Fruit fly (Drosophila melanogaster) whole organism, pupa: Measurements from ENCODE around the gene CG9733.

Experiments
- CG10348 ChIP-seq: fragments of 200-800 bp; sonication (Bioruptor generic); IDR thresholded peaks from 2 replicates; pipeline ENCODE4 v1.3.6; 2022; ENCODE audit warnings: missing biosample characterization, missing genetic modification characterization
- CG12605 ChIP-seq: fragments of 200-800 bp; sonication (Bioruptor generic); IDR thresholded peaks from 2 replicates; pipeline ENCODE4 v1.3.6; 2022; ENCODE audit warnings: missing biosample characterization, missing genetic modification characterization
- CG13204 ChIP-seq: fragments of 200-800 bp; sonication (Bioruptor generic); optimal IDR thresholded peaks from 2 replicates; lab custom pipeline; 2018; ENCODE audit warnings: missing biosample characterization, mild to moderate bottlenecking, missing genetic modification characterization, moderate library complexity
- CG14655 ChIP-seq: fragments of 200-800 bp; sonication (Bioruptor generic); optimal IDR thresholded peaks from 3 replicates; lab custom pipeline; 2017; ENCODE audit warnings: mild to moderate bottlenecking, missing biosample characterization, missing genetic modification reagents, missing genetic modification characterization
- CG15710 ChIP-seq: fragments of 200-800 bp; sonication (Bioruptor generic); optimal IDR thresholded peaks from 2 replicates; lab custom pipeline; 2018; ENCODE audit warnings: missing biosample characterization, mild to moderate bottlenecking, missing genetic modification characterization, moderate library complexity
- CG17806 ChIP-seq: fragments of 200-800 bp; sonication (Bioruptor generic); optimal IDR thresholded peaks from 2 replicates; lab custom pipeline; 2018; ENCODE audit warnings: missing biosample characterization, mild to moderate bottlenecking, missing genetic modification characterization, moderate library complexity
- CG32121 ChIP-seq: fragments of 200-800 bp; sonication (Bioruptor generic); IDR thresholded peaks from 2 replicates; pipeline ENCODE4 v1.3.6; 2022; ENCODE audit warnings: missing biosample characterization, missing genetic modification characterization
- CG34367 ChIP-seq: fragments of 200-800 bp; sonication (Bioruptor generic); optimal IDR thresholded peaks from 2 replicates; lab custom pipeline; 2018; ENCODE audit warnings: missing biosample characterization, mild to moderate bottlenecking, missing genetic modification characterization
- CG4496 ChIP-seq: fragments of 200-800 bp; sonication (Bioruptor generic); IDR thresholded peaks from 3 replicates; pipeline ENCODE4 v1.3.6; 2022; ENCODE audit warnings: missing biosample characterization, missing genetic modification characterization
- CG8159 ChIP-seq: fragments of 200-800 bp; sonication (Bioruptor generic); optimal IDR thresholded peaks from 3 replicates; lab custom pipeline; 2018; ENCODE audit warnings: missing biosample characterization, mild to moderate bottlenecking, missing genetic modification characterization, moderate library complexity
- CG8301 ChIP-seq: fragments of 200-800 bp; sonication (Bioruptor generic); optimal IDR thresholded peaks from 2 replicates; lab custom pipeline; 2018; ENCODE audit warnings: missing biosample characterization, mild to moderate bottlenecking, missing genetic modification characterization
- CG9948 ChIP-seq: fragments of 200-800 bp; sonication (Bioruptor generic); optimal IDR thresholded peaks from 2 replicates; lab custom pipeline; 2018; ENCODE audit warnings: missing biosample characterization, mild to moderate bottlenecking, missing genetic modification characterization, moderate library complexity
- D1 ChIP-seq: fragments of 200-800 bp; sonication (Bioruptor generic); optimal IDR thresholded peaks from 2 replicates; lab custom pipeline; 2018; ENCODE audit warnings: missing biosample characterization, mild to moderate bottlenecking, missing genetic modification characterization, moderate library complexity
- EcR ChIP-seq: fragments of 200-800 bp; sonication (Bioruptor generic); optimal IDR thresholded peaks from 3 replicates; lab custom pipeline; 2019; ENCODE audit warnings: missing biosample characterization, missing genetic modification characterization, mild to moderate bottlenecking, moderate library complexity, missing genetic modification reagents
- Ets98B ChIP-seq: fragments of 200-800 bp; sonication (Bioruptor generic); IDR thresholded peaks from 2 replicates; pipeline ENCODE4 v1.3.6; 2022; ENCODE audit warnings: missing biosample characterization, missing genetic modification characterization
- Pif1A ChIP-seq: fragments of 200-800 bp; sonication (Bioruptor generic); optimal IDR thresholded peaks from 3 replicates; lab custom pipeline; 2016; ENCODE audit warnings: missing biosample characterization, missing genetic modification characterization
- Pif1B ChIP-seq: fragments of 200-800 bp; sonication (Bioruptor generic); optimal IDR thresholded peaks from 3 replicates; lab custom pipeline; 2016; ENCODE audit warnings: missing biosample characterization, missing genetic modification characterization
- Snoo ChIP-seq: fragments of 200-800 bp; sonication (Bioruptor generic); optimal IDR thresholded peaks from 3 replicates; lab custom pipeline; 2017; ENCODE audit warnings: missing biosample characterization, mild to moderate bottlenecking, missing genetic modification characterization, inconsistent platforms
- fd96Ca ChIP-seq: fragments of 200-800 bp; sonication (Bioruptor generic); IDR thresholded peaks from 3 replicates; pipeline ENCODE4 v1.3.6; 2022; ENCODE audit warnings: missing biosample characterization, missing genetic modification characterization
- gl ChIP-seq: fragments of 200-800 bp; sonication (Bioruptor generic); optimal IDR thresholded peaks from 2 replicates; lab custom pipeline; 2018; ENCODE audit warnings: missing biosample characterization, mild to moderate bottlenecking, missing genetic modification characterization
- rn ChIP-seq: fragments of 200-800 bp; sonication (Bioruptor generic); IDR thresholded peaks from 2 replicates; pipeline ENCODE4 v1.3.6; 2022; ENCODE audit warnings: missing biosample characterization, missing genetic modification characterization

The CG9733 gene

DNA sequence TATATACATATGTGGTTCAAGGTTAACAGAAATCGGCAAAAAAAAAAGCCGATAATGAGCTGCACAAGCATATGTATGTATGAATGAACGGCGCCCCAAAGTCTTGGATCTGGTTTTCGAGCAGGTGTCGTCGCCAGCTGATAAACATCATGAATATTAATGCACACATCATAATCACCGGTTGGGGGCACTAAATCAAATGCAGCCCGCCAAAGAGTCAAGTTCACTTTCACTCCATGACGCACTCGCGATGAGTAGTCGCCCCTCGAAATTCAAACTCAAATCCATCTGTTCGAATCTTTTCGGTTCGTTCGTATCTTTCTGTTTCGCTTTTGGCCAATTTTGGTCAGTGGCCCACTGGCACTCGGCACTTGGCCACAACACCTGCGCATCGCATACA is 6.3 kb downstream of the CG9733 start:
- TF ChIP-seq EcR (GFP tag; lab: Kevin White, UChicago) (no peak), CG8301 (no peak), CG4496 (GFP tag; lab: Robert Waterston, UW) (no peak), CG9948 (tag; lab: Kevin White, UChicago) (no peak), CG8159 (no peak), CG32121 (GFP tag; lab: Robert Waterston, UW) (no peak), rn (no peak), CG10348 (GFP tag; lab: Robert Waterston, UW) (no peak)

DNA sequence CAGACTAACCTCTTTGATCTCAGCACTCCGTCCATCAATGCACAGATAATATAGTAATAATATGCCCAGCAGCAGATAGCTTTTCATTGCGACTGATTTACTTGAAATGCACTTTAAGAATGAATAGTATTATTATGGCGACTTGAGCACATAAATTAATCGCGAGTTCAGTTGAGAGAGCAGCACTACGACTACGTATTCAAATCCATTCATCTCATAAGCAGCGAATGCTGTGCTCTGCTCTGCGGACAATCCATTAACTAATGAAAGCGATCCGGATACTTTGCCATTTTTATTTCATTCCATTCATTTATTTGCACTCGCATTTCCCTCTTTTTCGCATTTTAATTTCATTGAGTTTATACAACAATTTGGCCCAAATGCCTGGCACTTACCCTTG is 8.9 kb downstream of the CG9733 start, which contains the start of gene CG43448:
TSS of gene CG43448 (minus strand) at position 101 of the 400 bp plus-strand sequence.
- TF ChIP-seq fd96Ca (GFP tag; lab: Robert Waterston, UW) = no peak
- no peak for TF ChIP-seq Pif1B (GFP tag; lab: Kevin White, UChicago)
- no peak for TF ChIP-seq CG8159
- no peak for TF ChIP-seq CG32121 (GFP tag; lab: Robert Waterston, UW)
- TF ChIP-seq CG14655 (GFP tag; lab: Kevin White, UChicago) = no peak
- no peak for TF ChIP-seq CG9948 (tag; lab: Kevin White, UChicago)
- TF ChIP-seq CG10348 (GFP tag; lab: Robert Waterston, UW) = no peak
- TF ChIP-seq CG8301 = no peak
- no peak for TF ChIP-seq CG17806 (tag; lab: Kevin White, UChicago)
- no peak for TF ChIP-seq CG15710
- no peak for TF ChIP-seq gl (tag; lab: Kevin White, UChicago)
- no peak for TF ChIP-seq Pif1A (GFP tag; lab: Kevin White, UChicago)
- no peak for TF ChIP-seq Snoo (tag; lab: Kevin White, UChicago)
- no peak for TF ChIP-seq D1 (tag; lab: Kevin White, UChicago)
- TF ChIP-seq CG4496 (GFP tag; lab: Robert Waterston, UW) = no peak
- no peak for TF ChIP-seq rn
- no peak for TF ChIP-seq CG34367
- no peak for TF ChIP-seq CG12605 (GFP tag; lab: Robert Waterston, UW)

DNA sequence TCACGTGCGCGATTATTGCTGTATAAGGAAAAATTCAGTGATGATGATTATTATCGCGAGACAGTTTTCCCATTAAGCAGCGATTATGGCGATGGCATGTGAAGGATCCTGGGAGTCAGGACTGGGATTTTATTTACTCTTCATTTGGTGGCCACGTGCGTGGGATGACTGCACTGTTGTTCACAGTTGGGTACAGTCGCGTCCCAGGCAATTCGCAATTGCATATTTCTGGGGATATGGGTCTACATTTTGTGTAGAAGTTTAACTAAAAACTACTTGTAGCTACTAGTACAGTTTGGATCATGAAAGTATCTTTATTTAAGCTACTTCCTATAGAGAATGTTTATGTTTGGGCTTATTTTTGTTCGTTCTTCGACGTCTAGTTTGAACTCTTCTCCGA is 9.5 kb downstream of the CG9733 start:
- no peak for TF ChIP-seq fd96Ca (GFP tag; lab: Robert Waterston, UW)
- no peak for TF ChIP-seq CG32121 (GFP tag; lab: Robert Waterston, UW)
- TF ChIP-seq CG12605 (GFP tag; lab: Robert Waterston, UW) = no peak
- no peak for TF ChIP-seq Pif1A (GFP tag; lab: Kevin White, UChicago)
- no peak for TF ChIP-seq CG10348 (GFP tag; lab: Robert Waterston, UW)
- no peak for TF ChIP-seq Snoo (tag; lab: Kevin White, UChicago)
- no peak for TF ChIP-seq EcR (GFP tag; lab: Kevin White, UChicago)
- TF ChIP-seq CG9948 (tag; lab: Kevin White, UChicago) = no peak
- TF ChIP-seq CG15710 = no peak
- TF ChIP-seq D1 (tag; lab: Kevin White, UChicago) = no peak
- TF ChIP-seq Ets98B = no peak
- no peak for TF ChIP-seq rn
- TF ChIP-seq CG4496 (GFP tag; lab: Robert Waterston, UW) = no peak
- TF ChIP-seq CG34367 = no peak

DNA sequence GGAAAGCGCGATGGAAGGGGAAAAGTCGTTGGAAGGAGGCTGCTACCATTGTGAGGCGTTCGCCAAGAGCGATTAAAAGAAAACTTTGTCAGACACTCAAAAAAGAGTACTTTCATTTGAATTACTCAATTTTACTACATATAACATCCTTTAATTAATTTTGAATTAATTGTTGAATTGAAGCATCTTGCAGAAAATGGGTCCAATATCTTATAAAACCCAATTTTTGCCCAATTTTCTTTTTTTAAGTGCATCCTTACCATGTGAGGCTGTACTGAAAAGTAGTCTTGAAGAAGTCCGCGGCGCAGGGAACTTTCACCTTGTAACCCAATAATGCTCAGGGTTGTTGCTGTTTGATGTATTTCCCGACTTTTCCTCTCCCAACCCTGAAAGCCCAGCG is 11.2 kb downstream of the CG9733 start:
- TF ChIP-seq CG10348 (GFP tag; lab: Robert Waterston, UW) = no peak
- no peak for TF ChIP-seq Pif1B (GFP tag; lab: Kevin White, UChicago)
- TF ChIP-seq CG12605 (GFP tag; lab: Robert Waterston, UW) = no peak
- no peak for TF ChIP-seq CG34367
- TF ChIP-seq rn = no peak
- TF ChIP-seq CG17806 (tag; lab: Kevin White, UChicago) = no peak
- no peak for TF ChIP-seq EcR (GFP tag; lab: Kevin White, UChicago)
- TF ChIP-seq CG9948 (tag; lab: Kevin White, UChicago) = no peak
- TF ChIP-seq Pif1A (GFP tag; lab: Kevin White, UChicago) = no peak
- TF ChIP-seq CG8159 = no peak
- no peak for TF ChIP-seq D1 (tag; lab: Kevin White, UChicago)
- TF ChIP-seq gl (tag; lab: Kevin White, UChicago) = no peak
- no peak for TF ChIP-seq Ets98B
- no peak for TF ChIP-seq CG15710
- no peak for TF ChIP-seq CG14655 (GFP tag; lab: Kevin White, UChicago)
- TF ChIP-seq CG8301 = no peak
- no peak for TF ChIP-seq Snoo (tag; lab: Kevin White, UChicago)

DNA sequence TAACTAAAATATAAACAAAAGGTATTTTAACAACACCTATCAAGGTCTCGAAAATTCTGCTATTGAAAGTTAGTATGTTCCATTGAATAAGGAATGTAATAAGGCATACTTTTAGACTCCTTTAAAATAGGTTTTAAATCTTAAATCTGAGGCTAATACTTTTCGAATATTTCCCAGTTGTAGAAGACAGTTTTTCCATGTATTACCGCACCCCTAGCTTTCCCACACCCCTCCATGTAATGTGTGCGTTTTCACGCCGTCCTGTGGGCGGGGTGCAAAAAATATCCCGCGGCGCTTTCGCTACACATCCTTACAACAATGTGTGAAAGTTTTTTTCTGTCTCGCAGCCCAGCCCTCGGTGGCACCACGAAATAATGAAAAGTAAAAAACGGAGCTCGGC is 21.9 kb downstream of the CG9733 start:
- TF ChIP-seq Pif1B (GFP tag; lab: Kevin White, UChicago) = no peak
- TF ChIP-seq CG13204 (GFP tag; lab: Kevin White, UChicago) = no peak
- TF ChIP-seq EcR (GFP tag; lab: Kevin White, UChicago) = no peak
- no peak for TF ChIP-seq CG4496 (GFP tag; lab: Robert Waterston, UW)
- no peak for TF ChIP-seq Ets98B
- TF ChIP-seq gl (tag; lab: Kevin White, UChicago) = no peak
- no peak for TF ChIP-seq CG8301
- TF ChIP-seq D1 (tag; lab: Kevin White, UChicago) = no peak
- no peak for TF ChIP-seq CG14655 (GFP tag; lab: Kevin White, UChicago)
- no peak for TF ChIP-seq Pif1A (GFP tag; lab: Kevin White, UChicago)
- no peak for TF ChIP-seq CG8159
- TF ChIP-seq CG12605 (GFP tag; lab: Robert Waterston, UW) = no peak
- TF ChIP-seq fd96Ca (GFP tag; lab: Robert Waterston, UW) = no peak
- TF ChIP-seq, all 21 proteins: peak for 0

DNA sequence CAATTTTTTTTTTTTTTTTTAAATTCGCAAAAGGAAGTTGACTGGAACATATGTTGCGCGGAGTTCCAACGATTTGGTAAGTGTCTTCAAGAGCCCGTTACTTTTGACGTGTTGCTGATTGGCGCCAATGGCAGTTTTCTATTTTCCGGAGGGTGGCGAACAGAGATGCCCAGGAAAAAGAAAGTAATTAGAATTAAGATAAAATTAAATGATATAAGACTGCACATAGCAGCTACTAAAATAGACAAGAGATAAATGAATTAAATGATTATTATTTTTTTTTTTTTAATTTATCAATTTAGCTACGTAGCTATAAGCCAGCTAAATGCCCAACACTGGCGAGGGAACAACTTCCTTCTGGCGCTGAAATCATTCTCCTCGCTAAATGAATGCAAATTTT is 24.3 kb downstream of the CG9733 start:
- no peak for TF ChIP-seq Snoo (tag; lab: Kevin White, UChicago)
- no peak for TF ChIP-seq CG4496 (GFP tag; lab: Robert Waterston, UW)
- TF ChIP-seq Ets98B = no peak
- no peak for TF ChIP-seq Pif1A (GFP tag; lab: Kevin White, UChicago)
- no peak for TF ChIP-seq D1 (tag; lab: Kevin White, UChicago)
- TF ChIP-seq CG10348 (GFP tag; lab: Robert Waterston, UW) = no peak
- TF ChIP-seq CG34367 = no peak
- TF ChIP-seq fd96Ca (GFP tag; lab: Robert Waterston, UW) = no peak
- TF ChIP-seq CG32121 (GFP tag; lab: Robert Waterston, UW) = no peak
- TF ChIP-seq CG13204 (GFP tag; lab: Kevin White, UChicago) = no peak
- TF ChIP-seq EcR (GFP tag; lab: Kevin White, UChicago) = no peak
- TF ChIP-seq gl (tag; lab: Kevin White, UChicago) = no peak
- TF ChIP-seq CG9948 (tag; lab: Kevin White, UChicago) = no peak
- no peak for TF ChIP-seq CG8159
- no peak for TF ChIP-seq CG14655 (GFP tag; lab: Kevin White, UChicago)
